Worm (Caenorhabditis elegans): Measurements from ENCODE around the gene ints-13.

- TF ChIP-seq dao-5 (tag; optimal IDR thresholded peaks at IDR 0.05): no peak
- no peak for TF ChIP-seq W03F9.2 (tag; optimal IDR thresholded peaks at IDR 0.05)
Measured at ce11 chrIV:266148-266547, 28.9 kb upstream of the ints-13 start, which contains the start of gene T21D12.12.
